Fruit fly (Drosophila melanogaster) whole organism, embryonic: ENCODE measurements around the gene CG16789.

ENCODE experiments used
- Atf6 ChIP-seq: fragments of 200-800 bp; sonication (Bioruptor generic); IDR thresholded peaks from 2 replicates; pipeline ENCODE4 v1.3.6; 2022; ENCODE audit warnings: missing biosample characterization, missing genetic modification characterization
- Bteb2 ChIP-seq: fragments of 200-800 bp; sonication (Bioruptor generic); optimal IDR thresholded peaks from 2 replicates; lab custom pipeline; 2016; ENCODE audit warnings: missing biosample characterization, missing genetic modification characterization
- CG10147 ChIP-seq: fragments of 200-800 bp; sonication (Bioruptor generic); optimal IDR thresholded peaks from 2 replicates; lab custom pipeline; 2019; ENCODE audit warnings: missing biosample characterization, mild to moderate bottlenecking, missing genetic modification characterization, moderate library complexity
- CG11504 ChIP-seq: fragments of 200-800 bp; sonication (Bioruptor generic); optimal IDR thresholded peaks from 3 replicates; lab custom pipeline; 2019; ENCODE audit warnings: missing biosample characterization, mild to moderate bottlenecking, missing genetic modification characterization, moderate library complexity
- CG12071 ChIP-seq: fragments of 200-800 bp; sonication (Bioruptor generic); optimal IDR thresholded peaks from 3 replicates; lab custom pipeline; 2018; ENCODE audit warnings: missing biosample characterization, mild to moderate bottlenecking, missing genetic modification characterization
- CG14050 ChIP-seq: fragments of 200-800 bp; sonication (Bioruptor generic); IDR thresholded peaks from 3 replicates; pipeline ENCODE4 v1.3.6; 2022; ENCODE audit warnings: missing biosample characterization, missing genetic modification characterization
- CG14860 ChIP-seq: fragments of 200-800 bp; sonication (Bioruptor generic); IDR thresholded peaks from 3 replicates; pipeline ENCODE4 v1.3.6; 2022; ENCODE audit warnings: missing biosample characterization, missing genetic modification characterization; ENCODE audit not compliant: partially characterized antibody
- CG1602 ChIP-seq: fragments of 200-800 bp; sonication (Bioruptor generic); optimal IDR thresholded peaks from 3 replicates; lab custom pipeline; 2016; ENCODE audit warnings: missing biosample characterization, missing genetic modification characterization
- CG16779 ChIP-seq: fragments of 200-800 bp; sonication (Bioruptor generic); IDR thresholded peaks from 2 replicates; pipeline ENCODE4 v1.3.6; 2022; ENCODE audit warnings: missing biosample characterization, missing genetic modification characterization
- CG16863 ChIP-seq: fragments of 200-800 bp; sonication (Bioruptor generic); optimal IDR thresholded peaks from 3 replicates; lab custom pipeline; 2016; ENCODE audit warnings: missing biosample characterization, missing genetic modification characterization
- CG17359 ChIP-seq: fragments of 200-800 bp; sonication (Bioruptor generic); optimal IDR thresholded peaks from 3 replicates; lab custom pipeline; 2018; ENCODE audit warnings: missing biosample characterization, mild to moderate bottlenecking, missing genetic modification characterization, moderate library complexity
- CG2120 ChIP-seq: fragments of 200-800 bp; sonication (Bioruptor generic); optimal IDR thresholded peaks from 3 replicates; lab custom pipeline; 2016; ENCODE audit warnings: missing biosample characterization, missing genetic modification characterization
- CG31365 ChIP-seq: fragments of 200-800 bp; sonication (Bioruptor generic); optimal IDR thresholded peaks from 2 replicates; lab custom pipeline; 2018; ENCODE audit warnings: missing biosample characterization, mild to moderate bottlenecking, missing genetic modification characterization
- CG3163 ChIP-seq: fragments of 200-800 bp; sonication (Bioruptor generic); optimal IDR thresholded peaks from 3 replicates; lab custom pipeline; 2016; ENCODE audit warnings: missing biosample characterization, missing genetic modification characterization
- CG32767 ChIP-seq: fragments of 200-800 bp; sonication (Bioruptor generic); IDR thresholded peaks from 2 replicates; pipeline ENCODE4 v1.3.6; 2022; ENCODE audit warnings: missing biosample characterization, missing genetic modification characterization
- CG3838 ChIP-seq: fragments of 200-800 bp; sonication (Bioruptor generic); optimal IDR thresholded peaks from 3 replicates; lab custom pipeline; 2016; ENCODE audit warnings: missing biosample characterization, missing genetic modification characterization
- CG3995 ChIP-seq: fragments of 200-800 bp; sonication (Bioruptor generic); optimal IDR thresholded peaks from 3 replicates; lab custom pipeline; 2016; ENCODE audit warnings: missing biosample characterization, missing genetic modification characterization
- CG4360 ChIP-seq: fragments of 200-800 bp; sonication (Bioruptor generic); IDR thresholded peaks from 2 replicates; pipeline ENCODE4 v1.3.6; 2022; ENCODE audit warnings: missing biosample characterization, missing genetic modification characterization
- CG4707 ChIP-seq: fragments of 200-800 bp; sonication (Bioruptor generic); optimal IDR thresholded peaks from 2 replicates; lab custom pipeline; 2018; ENCODE audit warnings: missing biosample characterization, mild to moderate bottlenecking, missing genetic modification characterization, moderate library complexity
- CG6813 ChIP-seq: fragments of 200-800 bp; sonication (Bioruptor generic); optimal IDR thresholded peaks from 2 replicates; lab custom pipeline; 2017; ENCODE audit warnings: missing biosample characterization, missing genetic modification characterization, mild to moderate bottlenecking, moderate library complexity, missing genetic modification reagents
- CG7271 ChIP-seq: fragments of 200-800 bp; sonication (Bioruptor generic); optimal IDR thresholded peaks from 2 replicates; lab custom pipeline; 2018; ENCODE audit warnings: missing biosample characterization, mild to moderate bottlenecking, missing genetic modification characterization, moderate library complexity
- CG7928 ChIP-seq: fragments of 200-800 bp; sonication (Bioruptor generic); optimal IDR thresholded peaks from 2 replicates; lab custom pipeline; 2017; ENCODE audit warnings: missing biosample characterization, mild to moderate bottlenecking, missing genetic modification characterization
- CG8359 ChIP-seq: fragments of 200-800 bp; sonication (Bioruptor generic); optimal IDR thresholded peaks from 2 replicates; lab custom pipeline; 2017; ENCODE audit warnings: missing biosample characterization, mild to moderate bottlenecking, missing genetic modification characterization, borderline replicate concordance
- CG8478 ChIP-seq: fragments of >200 bp; optimal IDR thresholded peaks from 2 replicates; lab custom pipeline; 2018
- CTCF ChIP-seq: fragments of 200-800 bp; sonication (Bioruptor generic); optimal IDR thresholded peaks from 2 replicates; lab custom pipeline; 2017; ENCODE audit warnings: missing biosample characterization, mild to moderate bottlenecking, missing genetic modification characterization, moderate library complexity
- Ets65A ChIP-seq: fragments of 200-800 bp; sonication (Bioruptor generic); peaks from one replicate; lab custom pipeline; 2016; ENCODE audit warnings: missing biosample characterization, missing genetic modification characterization
- Fer3 ChIP-seq: fragments of 200-800 bp; sonication (Bioruptor generic); optimal IDR thresholded peaks from 2 replicates; lab custom pipeline; 2018; ENCODE audit warnings: missing biosample characterization, mild to moderate bottlenecking, missing genetic modification characterization, moderate library complexity
- HLHmδ ChIP-seq: fragments of 200-800 bp; sonication (Bioruptor generic); optimal IDR thresholded peaks from 2 replicates; lab custom pipeline; 2018; ENCODE audit warnings: missing biosample characterization, mild to moderate bottlenecking, missing genetic modification characterization, moderate library complexity
- Kr ChIP-seq: fragments of 200-800 bp; sonication (Bioruptor generic); optimal IDR thresholded peaks from 2 replicates; lab custom pipeline; 2017; ENCODE audit warnings: missing biosample characterization, mild to moderate bottlenecking, missing genetic modification characterization
- MESR4 ChIP-seq: fragments of 200-800 bp; sonication (Bioruptor generic); optimal IDR thresholded peaks from 2 replicates; lab custom pipeline; 2018; ENCODE audit warnings: missing biosample characterization, mild to moderate bottlenecking, missing genetic modification characterization, moderate library complexity
- MTF-1 ChIP-seq: fragments of 200-800 bp; sonication (Bioruptor generic); optimal IDR thresholded peaks from 2 replicates; lab custom pipeline; 2018; ENCODE audit warnings: missing biosample characterization, mild to moderate bottlenecking, missing genetic modification characterization, borderline replicate concordance
- Optix ChIP-seq: fragments of 200-800 bp; sonication (Bioruptor generic); IDR thresholded peaks from 3 replicates; pipeline ENCODE4 v1.3.6; 2022; ENCODE audit warnings: missing biosample characterization, missing genetic modification characterization
- Poxn ChIP-seq: fragments of 200-800 bp; sonication (Bioruptor generic); IDR thresholded peaks from 2 replicates; pipeline ENCODE4 v1.3.6; 2022; ENCODE audit warnings: missing biosample characterization, missing genetic modification characterization
- Taf1 ChIP-seq: fragments of 200-800 bp; sonication (Bioruptor generic); IDR thresholded peaks from 2 replicates; pipeline ENCODE4 v1.3.6; 2022; ENCODE audit warnings: missing biosample characterization, missing genetic modification characterization
- Tbp ChIP-seq: fragments of >200 bp; optimal IDR thresholded peaks from 2 replicates; lab custom pipeline; 2018; ENCODE audit warnings: missing biosample characterization, missing genetic modification characterization
- bigmax ChIP-seq: fragments of 200-800 bp; sonication (Bioruptor generic); optimal IDR thresholded peaks from 2 replicates; lab custom pipeline; 2018; ENCODE audit warnings: missing biosample characterization, mild to moderate bottlenecking, missing genetic modification characterization
- bsh ChIP-seq, 2 experiments: fragments of 200-800 bp; sonication (Bioruptor generic); optimal IDR thresholded peaks; 2 replicates each; lab custom pipeline; 2017 to 2018; ENCODE audit warnings: mild to moderate bottlenecking in 2 of 2, missing biosample characterization in 2 of 2, missing genetic modification characterization in 2 of 2, moderate library complexity in 1 of 2
- dati ChIP-seq: fragments of 200-800 bp; sonication (Bioruptor generic); IDR thresholded peaks from 2 replicates; pipeline ENCODE4 v1.3.6; 2022; ENCODE audit warnings: missing biosample characterization, missing genetic modification characterization
- emc ChIP-seq: fragments of 200-800 bp; sonication (Bioruptor generic); optimal IDR thresholded peaks from 2 replicates; lab custom pipeline; 2016; ENCODE audit warnings: missing biosample characterization, missing genetic modification characterization
- fd102C ChIP-seq: fragments of 200-800 bp; sonication (Bioruptor generic); optimal IDR thresholded peaks from 2 replicates; lab custom pipeline; 2018; ENCODE audit warnings: missing biosample characterization, mild to moderate bottlenecking, missing genetic modification characterization, moderate library complexity
- fd3F ChIP-seq: fragments of 200-800 bp; sonication (Bioruptor generic); optimal IDR thresholded peaks from 2 replicates; lab custom pipeline; 2018; ENCODE audit warnings: missing biosample characterization, mild to moderate bottlenecking, missing genetic modification characterization, moderate library complexity
- inv ChIP-seq: fragments of 200-800 bp; sonication (Bioruptor generic); IDR thresholded peaks from 2 replicates; pipeline ENCODE4 v1.3.6; 2022; ENCODE audit warnings: missing biosample characterization, missing genetic modification characterization; ENCODE audit not compliant: partially characterized antibody
- knrl ChIP-seq: fragments of 200-800 bp; sonication (Bioruptor generic); IDR thresholded peaks from 3 replicates; pipeline ENCODE4 v1.3.6; 2022; ENCODE audit warnings: missing biosample characterization, missing genetic modification characterization; ENCODE audit not compliant: partially characterized antibody
- mirr ChIP-seq: fragments of 200-800 bp; sonication (Bioruptor generic); optimal IDR thresholded peaks from 3 replicates; lab custom pipeline; 2018; ENCODE audit warnings: missing biosample characterization, mild to moderate bottlenecking, missing genetic modification characterization
- peb ChIP-seq: fragments of 200-800 bp; sonication (Bioruptor generic); IDR thresholded peaks from 2 replicates; pipeline ENCODE4 v1.3.6; 2022; ENCODE audit warnings: missing biosample characterization, missing genetic modification characterization
- ro ChIP-seq: fragments of 200-800 bp; sonication (Bioruptor generic); IDR thresholded peaks from 2 replicates; pipeline ENCODE4 v1.3.6; 2022; ENCODE audit warnings: missing biosample characterization, missing genetic modification characterization
- run ChIP-seq: fragments of 200-800 bp; sonication (Bioruptor generic); optimal IDR thresholded peaks from 3 replicates; lab custom pipeline; 2018; ENCODE audit warnings: missing biosample characterization, mild to moderate bottlenecking, missing genetic modification characterization
- seq ChIP-seq: fragments of 200-800 bp; sonication (Bioruptor generic); IDR thresholded peaks from 2 replicates; pipeline ENCODE4 v1.3.6; 2022; ENCODE audit warnings: missing biosample characterization, missing genetic modification characterization
- sima ChIP-seq: fragments of 200-800 bp; sonication (Bioruptor generic); optimal IDR thresholded peaks from 2 replicates; lab custom pipeline; 2016; ENCODE audit warnings: missing biosample characterization, missing genetic modification characterization
- slp2 ChIP-seq: fragments of 200-800 bp; sonication (Bioruptor generic); optimal IDR thresholded peaks from 2 replicates; lab custom pipeline; 2016; ENCODE audit warnings: missing biosample characterization, missing genetic modification characterization
- trem ChIP-seq: fragments of 200-800 bp; optimal IDR thresholded peaks from 3 replicates; lab custom pipeline; 2019; ENCODE audit warnings: missing biosample characterization, mild to moderate bottlenecking, missing genetic modification characterization, moderate library complexity
- zen2 ChIP-seq: fragments of 200-800 bp; sonication (Bioruptor generic); IDR thresholded peaks from 3 replicates; pipeline ENCODE4 v1.3.6; 2022; ENCODE audit warnings: missing biosample characterization, missing genetic modification characterization; ENCODE audit not compliant: partially characterized antibody

The CG16789 gene

DNA sequence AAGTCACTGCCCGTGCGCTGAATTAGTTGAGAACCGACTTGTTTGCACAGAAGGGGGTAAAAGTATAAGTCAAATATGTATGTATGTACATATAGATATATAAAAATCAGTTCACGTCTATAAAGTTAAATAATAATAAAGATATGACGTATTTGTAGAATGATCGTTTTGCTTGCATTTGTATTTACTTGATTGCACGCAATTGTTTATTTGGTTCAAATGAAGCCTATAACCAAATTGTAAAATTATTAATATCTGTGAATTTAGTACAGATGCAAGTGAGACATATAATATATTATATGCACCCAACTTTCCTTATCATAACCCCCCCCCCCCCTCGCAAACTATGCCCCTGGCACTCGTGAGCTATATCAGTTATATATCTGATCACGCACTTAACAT, 34.6 kb downstream of the CG16789 start (continued):
- no peak for TF ChIP-seq CG1602
- peak; percentile 4 for TF ChIP-seq trem (tag; lab: Kevin White, UChicago)
- TF ChIP-seq Atf6 (GFP tag; lab: Robert Waterston, UW) = peak; percentile 40; the same call in 1 of the 2 replicates
- no peak for TF ChIP-seq emc (GFP tag; lab: Kevin White, UChicago)
- no peak for TF ChIP-seq zen2
- TF ChIP-seq fd102C = no peak
- no peak for TF ChIP-seq run (tag; lab: Kevin White, UChicago)
- no peak for TF ChIP-seq CG14860 (GFP tag; lab: Robert Waterston, UW)
- TF ChIP-seq Kr (GFP tag; lab: Kevin White, UChicago) = peak; percentile 17
- TF ChIP-seq Ets65A (GFP tag; lab: Kevin White, UChicago) = peak; percentile 88
- no peak for TF ChIP-seq CG32767 (GFP tag; lab: Robert Waterston, UW)
- TF ChIP-seq Tbp (GFP tag; lab: Kevin White, UChicago) = no peak
- TF ChIP-seq HLHmδ (GFP tag; lab: Kevin White, UChicago) = no peak
- no peak for TF ChIP-seq CG4360 (GFP tag; lab: Robert Waterston, UW)
- TF ChIP-seq peb = no peak
- no peak for TF ChIP-seq CG7271 (tag; lab: Kevin White, UChicago)
- peak; percentile 34 for TF ChIP-seq Fer3 (tag; lab: Kevin White, UChicago)
- TF ChIP-seq CG2120 (GFP tag; lab: Kevin White, UChicago) = peak; percentile 63
- no peak for TF ChIP-seq CG8478
- TF ChIP-seq inv (GFP tag; lab: Robert Waterston, UW) = no peak
- no peak for TF ChIP-seq CG3163 (GFP tag; lab: Kevin White, UChicago)
- peak; percentile 37 for TF ChIP-seq CG7928 (GFP tag; lab: Kevin White, UChicago)
- TF ChIP-seq CG8359 (GFP tag; lab: Kevin White, UChicago) = peak; percentile 20
- TF ChIP-seq CG6813 (GFP tag; lab: Kevin White, UChicago) = peak; percentile 39
- TF ChIP-seq ro (GFP tag; lab: Robert Waterston, UW) = no peak
- TF ChIP-seq CG17359 (tag; lab: Kevin White, UChicago) = peak; percentile 56
- no peak for TF ChIP-seq CG3995 (GFP tag; lab: Kevin White, UChicago)
- no peak for TF ChIP-seq Poxn (GFP tag; lab: Robert Waterston, UW)
- no peak for TF ChIP-seq bigmax (GFP tag; lab: Kevin White, UChicago)
- no peak for TF ChIP-seq MTF-1 (GFP tag; lab: Kevin White, UChicago)
- no peak for TF ChIP-seq Optix
- peak; percentile 24; the same call in 1 of the 2 replicates for TF ChIP-seq Taf1 (GFP tag; lab: Robert Waterston, UW)
- TF ChIP-seq CG4707 (GFP tag; lab: Kevin White, UChicago) = peak; percentile 18
- TF ChIP-seq fd3F = peak; percentile 32
- peak in 1 of 2 experiments; percentile 40 for TF ChIP-seq bsh (GFP tag; optimal IDR thresholded peaks at IDR 0.05; lab: Kevin White, UChicago)
- no peak for TF ChIP-seq CTCF
- TF ChIP-seq mirr (GFP tag; lab: Kevin White, UChicago) = no peak
- no peak for TF ChIP-seq slp2 (GFP tag; lab: Kevin White, UChicago)
- no peak for TF ChIP-seq CG16779 (GFP tag; lab: Robert Waterston, UW)
- no peak for TF ChIP-seq CG3838 (GFP tag; lab: Kevin White, UChicago)
- no peak for TF ChIP-seq Bteb2 (GFP tag; lab: Kevin White, UChicago)
- TF ChIP-seq CG10147 = peak; percentile 62
- no peak for TF ChIP-seq dati
- TF ChIP-seq CG11504 (tag; lab: Kevin White, UChicago) = peak; percentile 66
- no peak for TF ChIP-seq knrl (GFP tag; lab: Robert Waterston, UW)
- no peak for TF ChIP-seq CG14050
- no peak for TF ChIP-seq CG16863 (GFP tag; lab: Kevin White, UChicago)
- no peak for TF ChIP-seq CG12071 (GFP tag; lab: Kevin White, UChicago)
- TF ChIP-seq MESR4 = no peak
- no peak for TF ChIP-seq seq
- no peak for TF ChIP-seq CG31365
- no peak for TF ChIP-seq sima
